Worm (Caenorhabditis elegans) whole organism, L4/young adult: ENCODE results near the gene srlf-5.

Experiments
- dao-5 ChIP-seq: sonication (generic microtip); optimal IDR thresholded peaks from 2 replicates; lab custom pipeline; 2016; ENCODE audit warnings: missing genotype, missing genetic modification characterization, moderate library complexity, missing compliant biosample characterization
- him-1 ChIP-seq: sonication (generic microtip); optimal IDR thresholded peaks from 2 replicates; lab custom pipeline; 2016; ENCODE audit warnings: missing genotype, missing genetic modification reagents, missing genetic modification characterization, missing compliant biosample characterization

DNA sequence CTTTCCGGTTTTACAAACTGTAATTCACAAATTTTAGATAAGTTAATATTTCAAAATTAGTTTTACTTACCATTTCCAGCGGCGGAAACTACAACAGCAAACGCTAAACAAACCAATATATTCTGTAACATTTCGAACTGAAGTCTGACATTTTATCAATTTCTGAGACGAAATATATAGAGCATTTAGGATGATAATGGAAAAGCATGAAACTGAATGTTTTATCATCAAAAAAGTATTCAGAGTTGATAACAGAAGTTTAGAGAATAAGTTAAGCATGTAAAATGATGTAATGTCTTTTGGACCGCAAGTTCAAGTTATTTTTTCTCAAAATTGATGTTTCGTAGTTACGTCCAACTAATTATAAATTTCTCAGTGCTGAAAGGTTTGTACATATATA is 42.6 kb upstream of the srlf-5 start, which contains the start of gene F55G11.2:
- TF ChIP-seq dao-5 (tag; lab: Kevin White, UChicago) (no peak), him-1 (tag; lab: Kevin White, UChicago) (no peak)
